Fruit fly (Drosophila melanogaster) whole organism, embryonic: ENCODE data around the gene CG13314.

Source experiments
- BtbVII ChIP-seq: fragments of 200-800 bp; sonication (Bioruptor generic); optimal IDR thresholded peaks from 3 replicates; lab custom pipeline; 2017; ENCODE audit warnings: missing biosample characterization, mild to moderate bottlenecking, missing genetic modification characterization
- CG10209 ChIP-seq: fragments of 200-800 bp; sonication (Bioruptor generic); optimal IDR thresholded peaks from 3 replicates; lab custom pipeline; 2017; ENCODE audit warnings: missing biosample characterization, mild to moderate bottlenecking, missing genetic modification characterization, missing genetic modification reagents
- CG10274 ChIP-seq: fragments of 200-800 bp; sonication (Bioruptor generic); optimal IDR thresholded peaks from 3 replicates; lab custom pipeline; 2017; ENCODE audit warnings: missing biosample characterization, mild to moderate bottlenecking, missing genetic modification characterization
- CG11398 ChIP-seq: fragments of 200-800 bp; sonication (Bioruptor generic); optimal IDR thresholded peaks from 2 replicates; lab custom pipeline; 2016; ENCODE audit warnings: missing biosample characterization, missing genetic modification characterization
- CG1233 ChIP-seq: fragments of 200-800 bp; sonication (Bioruptor generic); optimal IDR thresholded peaks from 4 replicates; lab custom pipeline; 2018; ENCODE audit warnings: missing biosample characterization, mild to moderate bottlenecking, missing genetic modification characterization
- CG14441 ChIP-seq: fragments of 200-800 bp; sonication (Bioruptor generic); IDR thresholded peaks from 2 replicates; pipeline ENCODE4 v1.3.6; 2022; ENCODE audit warnings: missing biosample characterization, missing genetic modification characterization
- CG15011 ChIP-seq: fragments of 200-800 bp; sonication (Bioruptor generic); optimal IDR thresholded peaks from 3 replicates; lab custom pipeline; 2018; ENCODE audit warnings: missing biosample characterization, mild to moderate bottlenecking, missing genetic modification characterization
- CG17186 ChIP-seq: fragments of 200-800 bp; sonication (Bioruptor generic); optimal IDR thresholded peaks from 3 replicates; lab custom pipeline; 2017; ENCODE audit warnings: missing biosample characterization, missing genetic modification reagents, missing genetic modification characterization
- CG17912 ChIP-seq: fragments of 200-800 bp; sonication (Bioruptor generic); optimal IDR thresholded peaks from 2 replicates; lab custom pipeline; 2018; ENCODE audit warnings: missing biosample characterization, mild to moderate bottlenecking, missing genetic modification characterization
- CG2199 ChIP-seq: fragments of 200-800 bp; sonication (Bioruptor generic); IDR thresholded peaks from 3 replicates; pipeline ENCODE4 v1.3.6; 2022; ENCODE audit warnings: missing biosample characterization, missing genetic modification characterization
- CG2678 ChIP-seq: fragments of 200-800 bp; sonication (Bioruptor generic); optimal IDR thresholded peaks from 3 replicates; lab custom pipeline; 2019; ENCODE audit warnings: missing biosample characterization, mild to moderate bottlenecking, missing genetic modification characterization, moderate library complexity
- CG4424 ChIP-seq: fragments of 200-800 bp; sonication (Bioruptor generic); optimal IDR thresholded peaks from 3 replicates; lab custom pipeline; 2016; ENCODE audit warnings: missing biosample characterization, missing genetic modification characterization
- CG4820 ChIP-seq: fragments of 200-800 bp; sonication (Bioruptor generic); optimal IDR thresholded peaks from 3 replicates; lab custom pipeline; 2016; ENCODE audit warnings: missing biosample characterization, missing genetic modification characterization
- CG6272 ChIP-seq: fragments of 200-800 bp; sonication (Bioruptor generic); IDR thresholded peaks from 2 replicates; pipeline ENCODE4 v1.3.6; 2022; ENCODE audit warnings: missing biosample characterization, missing genetic modification characterization
- CG8765 ChIP-seq: fragments of 200-800 bp; sonication (Bioruptor generic); IDR thresholded peaks from 2 replicates; pipeline ENCODE4 v1.3.6; 2022; ENCODE audit warnings: missing biosample characterization, missing genetic modification characterization
- CG9817 ChIP-seq: fragments of 200-800 bp; sonication (Bioruptor generic); optimal IDR thresholded peaks from 2 replicates; lab custom pipeline; 2018; ENCODE audit warnings: missing biosample characterization, mild to moderate bottlenecking, missing genetic modification characterization, moderate library complexity
- CTCF ChIP-seq: fragments of 200-800 bp; sonication (Bioruptor generic); optimal IDR thresholded peaks from 2 replicates; lab custom pipeline; 2017; ENCODE audit warnings: missing biosample characterization, mild to moderate bottlenecking, missing genetic modification characterization, moderate library complexity
- Eip74EF ChIP-seq, 2 experiments: fragments of 200-800 bp in 1 of 2; fragments of >200 bp in 1 of 2; sonication (Bioruptor generic) in 1 of 2; optimal IDR thresholded peaks; 2 replicates each; lab custom pipeline; 2017 to 2019; ENCODE audit warnings: missing biosample characterization in 2 of 2, missing genetic modification characterization in 2 of 2, mild to moderate bottlenecking in 1 of 2, moderate library complexity in 1 of 2
- HLH4C ChIP-seq: fragments of 200-800 bp; sonication (Bioruptor generic); IDR thresholded peaks from 3 replicates; pipeline ENCODE4 v1.3.6; 2022; ENCODE audit warnings: missing biosample characterization, missing genetic modification characterization; ENCODE audit not compliant: partially characterized antibody
- HLH54F ChIP-seq: fragments of 200-800 bp; sonication (Bioruptor generic); optimal IDR thresholded peaks from 3 replicates; lab custom pipeline; 2016; ENCODE audit warnings: missing biosample characterization, missing genetic modification characterization
- Lpt ChIP-seq: fragments of >200 bp; optimal IDR thresholded peaks from 2 replicates; lab custom pipeline; 2018; ENCODE audit warnings: missing biosample characterization, missing genetic modification characterization
- Mad ChIP-seq: fragments of 200-800 bp; sonication (Bioruptor generic); optimal IDR thresholded peaks from 2 replicates; lab custom pipeline; 2016; ENCODE audit warnings: missing biosample characterization, missing genetic modification characterization
- Spps ChIP-seq: fragments of 200-800 bp; sonication (Bioruptor generic); optimal IDR thresholded peaks from 2 replicates; lab custom pipeline; 2018; ENCODE audit warnings: missing biosample characterization, mild to moderate bottlenecking, missing genetic modification characterization
- TFAM ChIP-seq: fragments of 200-800 bp; sonication (Bioruptor generic); optimal IDR thresholded peaks from 2 replicates; lab custom pipeline; 2017; ENCODE audit warnings: missing biosample characterization, missing genetic modification characterization, inconsistent platforms
- Xrp1 ChIP-seq: fragments of 200-800 bp; sonication (Bioruptor generic); IDR thresholded peaks from 2 replicates; pipeline ENCODE4 v1.3.6; 2022; ENCODE audit warnings: missing biosample characterization, missing genetic modification characterization
- ac ChIP-seq: fragments of 200-800 bp; sonication (Bioruptor generic); optimal IDR thresholded peaks from 3 replicates; lab custom pipeline; 2017; ENCODE audit warnings: missing biosample characterization, mild to moderate bottlenecking, missing genetic modification characterization
- az2 ChIP-seq: fragments of 200-800 bp; sonication (Bioruptor generic); optimal IDR thresholded peaks from 3 replicates; lab custom pipeline; 2016; ENCODE audit warnings: missing biosample characterization, missing genetic modification characterization
- bcd ChIP-seq: fragments of 200-800 bp; sonication (Bioruptor generic); optimal IDR thresholded peaks from 2 replicates; lab custom pipeline; 2017; ENCODE audit warnings: missing biosample characterization, mild to moderate bottlenecking, missing genetic modification characterization
- dpn ChIP-seq, 2 experiments: fragments of 200-800 bp; sonication (Bioruptor generic); optimal IDR thresholded peaks; 3 replicates each; lab custom pipeline; 2016; ENCODE audit warnings: missing biosample characterization in 2 of 2, missing genetic modification characterization in 2 of 2
- en ChIP-seq: fragments of 200-800 bp; sonication (Bioruptor generic); optimal IDR thresholded peaks from 2 replicates; lab custom pipeline; 2016; ENCODE audit warnings: missing biosample characterization, missing genetic modification characterization
- fd3F ChIP-seq: fragments of 200-800 bp; sonication (Bioruptor generic); optimal IDR thresholded peaks from 2 replicates; lab custom pipeline; 2018; ENCODE audit warnings: missing biosample characterization, mild to moderate bottlenecking, missing genetic modification characterization, moderate library complexity
- fu2 ChIP-seq: fragments of 200-800 bp; sonication (Bioruptor generic); optimal IDR thresholded peaks from 2 replicates; lab custom pipeline; 2016; ENCODE audit warnings: missing biosample characterization, missing genetic modification characterization
- gcm ChIP-seq: fragments of 200-800 bp; sonication (Bioruptor generic); optimal IDR thresholded peaks from 2 replicates; lab custom pipeline; 2019; ENCODE audit warnings: missing biosample characterization, mild to moderate bottlenecking, missing genetic modification characterization, moderate library complexity
- gro ChIP-seq: fragments of 200-800 bp; sonication (Bioruptor generic); optimal IDR thresholded peaks from 2 replicates; lab custom pipeline; 2016; ENCODE audit warnings: missing biosample characterization, missing genetic modification characterization
- h ChIP-seq: fragments of >200 bp; optimal IDR thresholded peaks from 2 replicates; lab custom pipeline; 2017
- insv ChIP-seq, 2 experiments: fragments of 200-800 bp; sonication (Bioruptor generic); optimal IDR thresholded peaks; 3 replicates each; lab custom pipeline; 2016 to 2018; ENCODE audit warnings: missing biosample characterization in 2 of 2, missing genetic modification characterization in 2 of 2
- lmd ChIP-seq: fragments of 200-800 bp; sonication (Bioruptor generic); IDR thresholded peaks from 2 replicates; pipeline ENCODE4 v1.3.6; 2022; ENCODE audit warnings: missing biosample characterization, missing genetic modification characterization
- luna ChIP-seq: fragments of 200-800 bp; sonication (Bioruptor generic); optimal IDR thresholded peaks from 2 replicates; lab custom pipeline; 2016; ENCODE audit warnings: missing biosample characterization, missing genetic modification characterization
- nerfin-1 ChIP-seq: fragments of 200-800 bp; sonication (Bioruptor generic); optimal IDR thresholded peaks from 3 replicates; lab custom pipeline; 2019; ENCODE audit warnings: missing biosample characterization, mild to moderate bottlenecking, missing genetic modification characterization, moderate library complexity
- pb ChIP-seq: fragments of 200-800 bp; sonication (Bioruptor generic); optimal IDR thresholded peaks from 3 replicates; lab custom pipeline; 2016; ENCODE audit warnings: missing biosample characterization, missing genetic modification characterization
- pfk ChIP-seq: fragments of 200-800 bp; sonication (Bioruptor generic); optimal IDR thresholded peaks from 2 replicates; lab custom pipeline; 2018; ENCODE audit warnings: missing biosample characterization, mild to moderate bottlenecking, missing genetic modification characterization, moderate library complexity
- run ChIP-seq: fragments of 200-800 bp; sonication (Bioruptor generic); optimal IDR thresholded peaks from 3 replicates; lab custom pipeline; 2018; ENCODE audit warnings: missing biosample characterization, mild to moderate bottlenecking, missing genetic modification characterization
- salm ChIP-seq: fragments of 200-800 bp; sonication (Bioruptor generic); optimal IDR thresholded peaks from 2 replicates; lab custom pipeline; 2018; ENCODE audit warnings: missing biosample characterization, mild to moderate bottlenecking, missing genetic modification characterization
- sd ChIP-seq: fragments of 200-800 bp; sonication (Bioruptor generic); optimal IDR thresholded peaks from 3 replicates; lab custom pipeline; 2018; ENCODE audit warnings: missing biosample characterization, mild to moderate bottlenecking, missing genetic modification characterization, moderate library complexity
- sima ChIP-seq: fragments of 200-800 bp; sonication (Bioruptor generic); optimal IDR thresholded peaks from 2 replicates; lab custom pipeline; 2016; ENCODE audit warnings: missing biosample characterization, missing genetic modification characterization
- sisA ChIP-seq: fragments of 200-800 bp; sonication (Bioruptor generic); IDR thresholded peaks from 2 replicates; pipeline ENCODE4 v1.3.6; 2022; ENCODE audit warnings: missing biosample characterization, missing genetic modification characterization
- tgo ChIP-seq: fragments of 200-800 bp; sonication (Bioruptor generic); IDR thresholded peaks from 3 replicates; pipeline ENCODE4 v1.3.6; 2022; ENCODE audit warnings: missing biosample characterization, missing genetic modification characterization
- toy ChIP-seq: fragments of 200-800 bp; sonication (Bioruptor generic); IDR thresholded peaks from 2 replicates; pipeline ENCODE4 v1.3.6; 2022; ENCODE audit warnings: missing biosample characterization, missing genetic modification characterization
- vfl ChIP-seq: fragments of 200-800 bp; sonication (Bioruptor generic); optimal IDR thresholded peaks from 2 replicates; lab custom pipeline; 2016; ENCODE audit warnings: missing biosample characterization, missing genetic modification characterization
- wek ChIP-seq: fragments of 200-800 bp; sonication (Bioruptor generic); optimal IDR thresholded peaks from 3 replicates; lab custom pipeline; 2018; ENCODE audit warnings: missing biosample characterization, mild to moderate bottlenecking, missing genetic modification characterization, moderate library complexity
- zen2 ChIP-seq: fragments of 200-800 bp; sonication (Bioruptor generic); IDR thresholded peaks from 3 replicates; pipeline ENCODE4 v1.3.6; 2022; ENCODE audit warnings: missing biosample characterization, missing genetic modification characterization; ENCODE audit not compliant: partially characterized antibody

CG13314 gene

dm6 chr3L:8996173-8996767 lies 14.7 kb downstream of the CG13314 start (continued):
- TF ChIP-seq zen2 (GFP tag; lab: Robert Waterston, UW) = no peak
- peak; percentile 24 for TF ChIP-seq fu2
- TF ChIP-seq HLH54F = peak; percentile 60
- TF ChIP-seq BtbVII (GFP tag; lab: Kevin White, UChicago) = no peak
- TF ChIP-seq tgo (GFP tag; lab: Robert Waterston, UW) = peak; percentile 61; the same call in 2 of the 3 replicates
- peak; percentile 11 for TF ChIP-seq CG15011
- 0 out of 2 replicates have a peak, but pooled peaks have one; percentile 42 for TF ChIP-seq CG6272 (GFP tag; lab: Robert Waterston, UW)
- no peak for TF ChIP-seq Lpt (GFP tag; lab: Kevin White, UChicago)
- no peak for TF ChIP-seq en (GFP tag; lab: Kevin White, UChicago)
- TF ChIP-seq CG2199 (GFP tag; lab: Robert Waterston, UW) = 0 out of 3 replicates have a peak, but pooled peaks have one; percentile 42
- TF ChIP-seq h (lab: Kevin White, UChicago) = no peak
- TF ChIP-seq dpn (GFP tag; optimal IDR thresholded peaks at IDR 0.05; lab: Kevin White, UChicago) = peak; percentile 37 to 71
- no peak for TF ChIP-seq pb (GFP tag; lab: Kevin White, UChicago)
- peak; percentile 27 for TF ChIP-seq fd3F (GFP tag; lab: Kevin White, UChicago)
- peak; percentile 77 for TF ChIP-seq Xrp1 (GFP tag; lab: Robert Waterston, UW)
- peak; percentile 79 for TF ChIP-seq az2 (GFP tag; lab: Kevin White, UChicago)
- TF ChIP-seq CG10274 (GFP tag; lab: Kevin White, UChicago) = no peak
- TF ChIP-seq sd (tag; lab: Kevin White, UChicago) = no peak
- peak; percentile 34 for TF ChIP-seq salm (tag; lab: Kevin White, UChicago)
- no peak for TF ChIP-seq wek (GFP tag; lab: Kevin White, UChicago)
- no peak for TF ChIP-seq HLH4C (GFP tag; lab: Robert Waterston, UW)
- no peak for TF ChIP-seq sima
- no peak for TF ChIP-seq CG17912 (GFP tag; lab: Kevin White, UChicago)
- TF ChIP-seq ac (GFP tag; lab: Kevin White, UChicago) = no peak
- TF ChIP-seq CG10209 (GFP tag; lab: Kevin White, UChicago) = peak; percentile 34
- peak; percentile 35 for TF ChIP-seq nerfin-1 (tag; lab: Kevin White, UChicago)
- TF ChIP-seq sisA (GFP tag; lab: Robert Waterston, UW) = peak; percentile 79
- no peak for TF ChIP-seq TFAM (GFP tag; lab: Kevin White, UChicago)
- TF ChIP-seq CG14441 = peak; percentile 74
- TF ChIP-seq vfl (GFP tag; lab: Kevin White, UChicago) = no peak
- TF ChIP-seq luna (GFP tag; lab: Kevin White, UChicago) = no peak
- peak; percentile 30 for TF ChIP-seq CG4820 (GFP tag; lab: Kevin White, UChicago)
- no peak for TF ChIP-seq Eip74EF (GFP tag; optimal IDR thresholded peaks at IDR 0.05; lab: Kevin White, UChicago)
- no peak for TF ChIP-seq run (tag; lab: Kevin White, UChicago)
- TF ChIP-seq CG4424 (GFP tag; lab: Kevin White, UChicago) = peak; percentile 64
- TF ChIP-seq bcd (GFP tag; lab: Kevin White, UChicago) = peak; percentile 38
- TF ChIP-seq CG9817 (tag; lab: Kevin White, UChicago) = no peak
- no peak for TF ChIP-seq gcm (GFP tag; lab: Kevin White, UChicago)
- peak; percentile 63; the same call in 1 of the 2 replicates for TF ChIP-seq CG8765 (GFP tag; lab: Robert Waterston, UW)
- no peak for TF ChIP-seq insv (GFP tag; optimal IDR thresholded peaks at IDR 0.05; lab: Kevin White, UChicago)
- TF ChIP-seq pfk (GFP tag; lab: Kevin White, UChicago) = no peak
- TF ChIP-seq CG17186 (GFP tag; lab: Kevin White, UChicago) = no peak
- no peak for TF ChIP-seq toy (GFP tag; lab: Robert Waterston, UW)
- TF ChIP-seq Spps (tag; lab: Kevin White, UChicago) = peak; percentile 31
- peak; percentile 7 for TF ChIP-seq Mad (GFP tag; lab: Kevin White, UChicago)
- TF ChIP-seq CG11398 (GFP tag; lab: Kevin White, UChicago) = no peak
- peak; percentile 66 for TF ChIP-seq lmd (GFP tag; lab: Robert Waterston, UW)
- peak; percentile 39 for TF ChIP-seq CG1233 (GFP tag; lab: Kevin White, UChicago)
- no peak for TF ChIP-seq CTCF (GFP tag; lab: Kevin White, UChicago)
- TF ChIP-seq gro (GFP tag; lab: Kevin White, UChicago) = no peak
- no peak for TF ChIP-seq CG2678
